Fruit fly (Drosophila melanogaster) whole organism, embryonic: Measurements from ENCODE around the gene CG42554.

Experiments
- Ada2b ChIP-seq: fragments of 200-800 bp; sonication (Bioruptor generic); IDR thresholded peaks from 2 replicates; pipeline ENCODE4 v1.3.6; 2022; ENCODE audit warnings: missing biosample characterization, missing genetic modification characterization
- Asciz ChIP-seq: fragments of 200-800 bp; sonication (Bioruptor generic); optimal IDR thresholded peaks from 2 replicates; lab custom pipeline; 2017; ENCODE audit warnings: missing biosample characterization, mild to moderate bottlenecking, missing genetic modification characterization, missing genetic modification reagents
- Awh ChIP-seq: fragments of 200-800 bp; sonication (Bioruptor generic); IDR thresholded peaks from 2 replicates; pipeline ENCODE4, ENCODE4 v1.3.6; 2022; ENCODE audit warnings: missing biosample characterization, missing genetic modification characterization
- B-H2 ChIP-seq: fragments of 200-800 bp; sonication (Bioruptor generic); optimal IDR thresholded peaks from 2 replicates; lab custom pipeline; 2018; ENCODE audit warnings: missing biosample characterization, mild to moderate bottlenecking, missing genetic modification characterization
- CG10543 ChIP-seq: fragments of 200-800 bp; sonication (Bioruptor generic); optimal IDR thresholded peaks from 3 replicates; lab custom pipeline; 2017; ENCODE audit warnings: missing biosample characterization, mild to moderate bottlenecking, missing genetic modification characterization, moderate library complexity
- CG12104 ChIP-seq: fragments of 200-800 bp; sonication (Bioruptor generic); optimal IDR thresholded peaks from 3 replicates; lab custom pipeline; 2016; ENCODE audit warnings: missing biosample characterization, missing genetic modification characterization
- CG13296 ChIP-seq: fragments of 200-800 bp; sonication (Bioruptor generic); optimal IDR thresholded peaks from 3 replicates; lab custom pipeline; 2018; ENCODE audit warnings: missing biosample characterization, mild to moderate bottlenecking, missing genetic modification characterization
- CG13894 ChIP-seq: fragments of 200-800 bp; sonication (Bioruptor generic); optimal IDR thresholded peaks from 3 replicates; lab custom pipeline; 2018; ENCODE audit warnings: missing biosample characterization, mild to moderate bottlenecking, missing genetic modification characterization, moderate library complexity
- CG14050 ChIP-seq: fragments of 200-800 bp; sonication (Bioruptor generic); IDR thresholded peaks from 3 replicates; pipeline ENCODE4 v1.3.6; 2022; ENCODE audit warnings: missing biosample characterization, missing genetic modification characterization
- CG17359 ChIP-seq: fragments of 200-800 bp; sonication (Bioruptor generic); optimal IDR thresholded peaks from 3 replicates; lab custom pipeline; 2018; ENCODE audit warnings: missing biosample characterization, mild to moderate bottlenecking, missing genetic modification characterization, moderate library complexity
- CG18599 ChIP-seq: fragments of 200-800 bp; sonication (Bioruptor generic); optimal IDR thresholded peaks from 3 replicates; lab custom pipeline; 2017; ENCODE audit warnings: missing biosample characterization, missing genetic modification characterization, mild to moderate bottlenecking, moderate library complexity, missing genetic modification reagents
- CG18619 ChIP-seq: fragments of 200-800 bp; sonication (Bioruptor generic); optimal IDR thresholded peaks from 3 replicates; lab custom pipeline; 2017; ENCODE audit warnings: missing biosample characterization, mild to moderate bottlenecking, missing genetic modification characterization
- CG2120 ChIP-seq: fragments of 200-800 bp; sonication (Bioruptor generic); optimal IDR thresholded peaks from 3 replicates; lab custom pipeline; 2016; ENCODE audit warnings: missing biosample characterization, missing genetic modification characterization
- CG2202 ChIP-seq: fragments of 200-800 bp; sonication (Bioruptor generic); optimal IDR thresholded peaks from 2 replicates; lab custom pipeline; 2018; ENCODE audit warnings: missing biosample characterization, mild to moderate bottlenecking, missing genetic modification characterization
- CG2889 ChIP-seq: fragments of 200-800 bp; sonication (Bioruptor generic); IDR thresholded peaks from 3 replicates; pipeline ENCODE4 v1.3.6; 2022; ENCODE audit warnings: missing biosample characterization, missing genetic modification characterization
- CG30431 ChIP-seq: fragments of 200-800 bp; sonication (Bioruptor generic); optimal IDR thresholded peaks from 2 replicates; lab custom pipeline; 2017; ENCODE audit warnings: missing biosample characterization, missing genetic modification characterization
- CG3163 ChIP-seq: fragments of 200-800 bp; sonication (Bioruptor generic); optimal IDR thresholded peaks from 3 replicates; lab custom pipeline; 2016; ENCODE audit warnings: missing biosample characterization, missing genetic modification characterization
- CG3838 ChIP-seq: fragments of 200-800 bp; sonication (Bioruptor generic); optimal IDR thresholded peaks from 3 replicates; lab custom pipeline; 2016; ENCODE audit warnings: missing biosample characterization, missing genetic modification characterization
- CG4707 ChIP-seq: fragments of 200-800 bp; sonication (Bioruptor generic); optimal IDR thresholded peaks from 2 replicates; lab custom pipeline; 2018; ENCODE audit warnings: missing biosample characterization, mild to moderate bottlenecking, missing genetic modification characterization, moderate library complexity
- CG4730 ChIP-seq: fragments of 200-800 bp; sonication (Bioruptor generic); IDR thresholded peaks from 2 replicates; pipeline ENCODE4 v1.3.6; 2022; ENCODE audit warnings: missing biosample characterization, missing genetic modification characterization
- CG8478 ChIP-seq: fragments of >200 bp; optimal IDR thresholded peaks from 2 replicates; lab custom pipeline; 2018
- CG8924 ChIP-seq: fragments of 200-800 bp; optimal IDR thresholded peaks from 3 replicates; lab custom pipeline; 2019; ENCODE audit warnings: missing biosample characterization, mild to moderate bottlenecking, missing genetic modification characterization, moderate library complexity
- CHES-1-like ChIP-seq: fragments of 200-800 bp; sonication (Bioruptor generic); optimal IDR thresholded peaks from 2 replicates; lab custom pipeline; 2016; ENCODE audit warnings: missing biosample characterization, missing genetic modification characterization
- Dek ChIP-seq: fragments of 200-800 bp; sonication (Bioruptor generic); optimal IDR thresholded peaks from 3 replicates; lab custom pipeline; 2019; ENCODE audit warnings: missing biosample characterization, mild to moderate bottlenecking, missing genetic modification characterization, moderate library complexity
- Dip2 ChIP-seq: fragments of 200-800 bp; sonication (Bioruptor generic); IDR thresholded peaks from 2 replicates; pipeline ENCODE4 v1.3.6; 2022; ENCODE audit warnings: missing biosample characterization, missing genetic modification characterization
- Hr78 ChIP-seq, 2 experiments: fragments of 200-800 bp in 1 of 2; fragments of >200 bp in 1 of 2; sonication (Bioruptor generic) in 1 of 2; optimal IDR thresholded peaks; 2 replicates each; lab custom pipeline; 2017 to 2019; ENCODE audit warnings: missing biosample characterization in 2 of 2, missing genetic modification characterization in 2 of 2, mild to moderate bottlenecking in 1 of 2, moderate library complexity in 1 of 2
- Myb ChIP-seq: fragments of 200-800 bp; sonication (Bioruptor generic); optimal IDR thresholded peaks from 2 replicates; lab custom pipeline; 2016; ENCODE audit warnings: missing biosample characterization, missing genetic modification characterization
- NC2α ChIP-seq: fragments of 200-800 bp; sonication (Bioruptor generic); optimal IDR thresholded peaks from 2 replicates; lab custom pipeline; 2016; ENCODE audit warnings: missing biosample characterization, missing genetic modification characterization
- Neu2 ChIP-seq: fragments of 200-800 bp; sonication (Bioruptor generic); optimal IDR thresholded peaks from 3 replicates; lab custom pipeline; 2016; ENCODE audit warnings: missing biosample characterization, missing genetic modification characterization, borderline replicate concordance
- Nf-YA ChIP-seq: fragments of 200-800 bp; sonication (Bioruptor generic); IDR thresholded peaks from 2 replicates; pipeline ENCODE4 v1.3.6; 2022; ENCODE audit warnings: missing biosample characterization, missing genetic modification characterization
- Nf-YC ChIP-seq: fragments of 200-800 bp; optimal IDR thresholded peaks from 3 replicates; lab custom pipeline; 2019; ENCODE audit warnings: missing biosample characterization, mild to moderate bottlenecking, missing genetic modification characterization, moderate library complexity
- Pdp1 ChIP-seq, 2 experiments: fragments of 200-800 bp; sonication (Bioruptor generic); optimal IDR thresholded peaks; 3 replicates each; lab custom pipeline; 2016; ENCODE audit warnings: missing biosample characterization in 2 of 2, missing genetic modification characterization in 2 of 2, mild to moderate bottlenecking in 1 of 2, moderate library complexity in 1 of 2
- Tbp ChIP-seq: fragments of >200 bp; optimal IDR thresholded peaks from 2 replicates; lab custom pipeline; 2018; ENCODE audit warnings: missing biosample characterization, missing genetic modification characterization
- az2 ChIP-seq: fragments of 200-800 bp; sonication (Bioruptor generic); optimal IDR thresholded peaks from 3 replicates; lab custom pipeline; 2016; ENCODE audit warnings: missing biosample characterization, missing genetic modification characterization
- bcd ChIP-seq: fragments of 200-800 bp; sonication (Bioruptor generic); optimal IDR thresholded peaks from 2 replicates; lab custom pipeline; 2017; ENCODE audit warnings: missing biosample characterization, mild to moderate bottlenecking, missing genetic modification characterization
- fd3F ChIP-seq: fragments of 200-800 bp; sonication (Bioruptor generic); optimal IDR thresholded peaks from 2 replicates; lab custom pipeline; 2018; ENCODE audit warnings: missing biosample characterization, mild to moderate bottlenecking, missing genetic modification characterization, moderate library complexity
- fu2 ChIP-seq: fragments of 200-800 bp; sonication (Bioruptor generic); optimal IDR thresholded peaks from 2 replicates; lab custom pipeline; 2016; ENCODE audit warnings: missing biosample characterization, missing genetic modification characterization
- gfzf ChIP-seq: fragments of 200-800 bp; sonication (Bioruptor generic); optimal IDR thresholded peaks from 2 replicates; lab custom pipeline; 2016; ENCODE audit warnings: missing biosample characterization, mild to moderate bottlenecking, missing genetic modification characterization, moderate library complexity
- grau ChIP-seq: fragments of 200-800 bp; optimal IDR thresholded peaks from 3 replicates; lab custom pipeline; 2019; ENCODE audit warnings: missing biosample characterization, mild to moderate bottlenecking, missing genetic modification characterization, moderate library complexity
- grn ChIP-seq: fragments of 200-800 bp; sonication (Bioruptor generic); optimal IDR thresholded peaks from 3 replicates; lab custom pipeline; 2017; ENCODE audit warnings: missing biosample characterization, missing genetic modification characterization
- hth ChIP-seq: fragments of >200 bp; optimal IDR thresholded peaks from 2 replicates; lab custom pipeline; 2017; ENCODE audit warnings: inconsistent platforms
- lbe ChIP-seq: fragments of 200-800 bp; sonication (Bioruptor generic); optimal IDR thresholded peaks from 2 replicates; lab custom pipeline; 2016; ENCODE audit warnings: missing biosample characterization, mild to moderate bottlenecking, missing genetic modification characterization
- lmd ChIP-seq: fragments of 200-800 bp; sonication (Bioruptor generic); IDR thresholded peaks from 2 replicates; pipeline ENCODE4 v1.3.6; 2022; ENCODE audit warnings: missing biosample characterization, missing genetic modification characterization
- lov ChIP-seq, 2 experiments: fragments of 200-800 bp in 1 of 2; fragments of >200 bp in 1 of 2; sonication (Bioruptor generic) in 1 of 2; IDR thresholded peaks in 1 of 2; optimal IDR thresholded peaks in 1 of 2; 2 replicates in 1 of 2; 3 replicates in 1 of 2; pipeline versions ENCODE4 v1.3.6 to Lab custom; 2017 to 2022; ENCODE audit warnings: missing biosample characterization in 1 of 2, missing genetic modification characterization in 1 of 2
- nerfin-2 ChIP-seq: fragments of 200-800 bp; sonication (Bioruptor generic); IDR thresholded peaks from 2 replicates; pipeline ENCODE4 v1.3.6; 2022; ENCODE audit warnings: missing biosample characterization, missing genetic modification characterization; ENCODE audit not compliant: partially characterized antibody
- prd ChIP-seq, 3 experiments: fragments of >200 bp in 2 of 3; fragments of 200-800 bp in 1 of 3; sonication (Bioruptor generic) in 1 of 3; optimal IDR thresholded peaks in 2 of 3; IDR thresholded peaks in 1 of 3; 2 replicates in 2 of 3; 3 replicates in 1 of 3; pipeline versions ENCODE4 v1.3.6 to Lab custom; 2017 to 2022; ENCODE audit warnings: missing biosample characterization in 1 of 3, missing genetic modification characterization in 1 of 3
- pum ChIP-seq: fragments of 200-800 bp; sonication (Bioruptor generic); optimal IDR thresholded peaks from 2 replicates; lab custom pipeline; 2016; ENCODE audit warnings: missing biosample characterization, missing genetic modification characterization
- row ChIP-seq: fragments of 200-800 bp; sonication (Bioruptor generic); IDR thresholded peaks from 3 replicates; pipeline ENCODE4 v1.3.6; 2022; ENCODE audit warnings: missing biosample characterization, missing genetic modification characterization
- seq ChIP-seq: fragments of 200-800 bp; sonication (Bioruptor generic); IDR thresholded peaks from 2 replicates; pipeline ENCODE4 v1.3.6; 2022; ENCODE audit warnings: missing biosample characterization, missing genetic modification characterization
- tin ChIP-seq: fragments of 200-800 bp; sonication (Bioruptor generic); optimal IDR thresholded peaks from 3 replicates; lab custom pipeline; 2016; ENCODE audit warnings: missing biosample characterization, missing genetic modification characterization
- zfh1 ChIP-seq: fragments of 200-800 bp; sonication (Bioruptor generic); IDR thresholded peaks from 3 replicates; pipeline ENCODE4 v1.3.6; 2022; ENCODE audit warnings: missing biosample characterization, missing genetic modification characterization

CG42554 gene

dm6 chr3L:811816-812215 is 23.7 kb upstream of the CG42554 start (continued):
- no peak for TF ChIP-seq nerfin-2 (GFP tag; lab: Robert Waterston, UW)
- TF ChIP-seq CG4707 (GFP tag; lab: Kevin White, UChicago), result no peak
- no peak for TF ChIP-seq CG13296
- no peak for TF ChIP-seq fd3F (GFP tag; lab: Kevin White, UChicago)
- TF ChIP-seq gfzf, result no peak
- peak; percentile 56 for TF ChIP-seq CG13894 (tag; lab: Kevin White, UChicago)
- TF ChIP-seq Dek (tag; lab: Kevin White, UChicago), result no peak
- TF ChIP-seq hth (lab: Kevin White, UChicago), result no peak
- no peak for TF ChIP-seq Ada2b (GFP tag; lab: Robert Waterston, UW)
- TF ChIP-seq CG18619 (GFP tag; lab: Kevin White, UChicago), result no peak
- TF ChIP-seq fu2 (GFP tag; lab: Kevin White, UChicago), result no peak
- no peak for TF ChIP-seq CG30431
- no peak for TF ChIP-seq row (GFP tag; lab: Robert Waterston, UW)
- TF ChIP-seq lov (optimal IDR thresholded peaks at IDR 0.05; lab: Kevin White, UChicago), result no peak
- TF ChIP-seq lov (GFP tag; IDR thresholded peaks at IDR 0.05; lab: Robert Waterston, UW), result no peak
- 0 out of 2 replicates have a peak, but pooled peaks have one; percentile 6 for TF ChIP-seq Awh
- no peak for TF ChIP-seq Nf-YA (GFP tag; lab: Robert Waterston, UW)
- no peak for TF ChIP-seq B-H2 (GFP tag; lab: Kevin White, UChicago)
- no peak for TF ChIP-seq CG12104 (GFP tag; lab: Kevin White, UChicago)
- TF ChIP-seq NC2α (GFP tag; lab: Kevin White, UChicago), result no peak
- no peak for TF ChIP-seq Hr78 (GFP tag; optimal IDR thresholded peaks at IDR 0.05; lab: Kevin White, UChicago)
- TF ChIP-seq CG2889 (GFP tag; lab: Robert Waterston, UW), result no peak
- no peak for TF ChIP-seq Asciz (GFP tag; lab: Kevin White, UChicago)
- no peak for TF ChIP-seq prd (optimal IDR thresholded peaks at IDR 0.05; lab: Kevin White, UChicago)
- no peak for TF ChIP-seq prd (GFP tag; IDR thresholded peaks at IDR 0.05; lab: Robert Waterston, UW)
- no peak for TF ChIP-seq CG4730 (GFP tag; lab: Robert Waterston, UW)
- TF ChIP-seq lbe, result no peak
- no peak for TF ChIP-seq CG17359 (tag; lab: Kevin White, UChicago)
- no peak for TF ChIP-seq CG2202 (tag; lab: Kevin White, UChicago)
- TF ChIP-seq Pdp1 (GFP tag; optimal IDR thresholded peaks at IDR 0.05; lab: Kevin White, UChicago), result no peak
- TF ChIP-seq tin, result no peak
- TF ChIP-seq pum (GFP tag; lab: Kevin White, UChicago), result no peak
- TF ChIP-seq Dip2, result no peak
- TF ChIP-seq CG3163 (GFP tag; lab: Kevin White, UChicago), result no peak
- no peak for TF ChIP-seq grn
- TF ChIP-seq CG18599 (GFP tag; lab: Kevin White, UChicago), result no peak
- TF ChIP-seq CG8478 (lab: Kevin White, UChicago), result no peak
- no peak for TF ChIP-seq grau (tag; lab: Kevin White, UChicago)
- TF ChIP-seq Tbp (GFP tag; lab: Kevin White, UChicago), result no peak
- TF ChIP-seq CHES-1-like (GFP tag; lab: Kevin White, UChicago), result no peak
- no peak for TF ChIP-seq CG3838 (GFP tag; lab: Kevin White, UChicago)
- no peak for TF ChIP-seq bcd (GFP tag; lab: Kevin White, UChicago)
- no peak for TF ChIP-seq Nf-YC (tag; lab: Kevin White, UChicago)
- TF ChIP-seq Myb (GFP tag; lab: Kevin White, UChicago), result no peak
- 0 out of 3 replicates have a peak, but pooled peaks have one; percentile 31 for TF ChIP-seq zfh1
- no peak for TF ChIP-seq az2 (GFP tag; lab: Kevin White, UChicago)
- no peak for TF ChIP-seq CG14050 (GFP tag; lab: Robert Waterston, UW)
- no peak for TF ChIP-seq seq (GFP tag; lab: Robert Waterston, UW)
- no peak for TF ChIP-seq Neu2 (GFP tag; lab: Kevin White, UChicago)
- peak; percentile 52 for TF ChIP-seq CG10543
- TF ChIP-seq CG8924 (tag; lab: Kevin White, UChicago), result no peak
- no peak for TF ChIP-seq lmd (GFP tag; lab: Robert Waterston, UW)
- no peak for TF ChIP-seq CG2120 (GFP tag; lab: Kevin White, UChicago)
